Fruit fly (Drosophila melanogaster) whole organism, wandering third instar larva: Measurements from ENCODE around the gene CG15263.

Experiments
- Dfd ChIP-seq: fragments of >200 bp; optimal IDR thresholded peaks from 2 replicates; lab custom pipeline; 2017; ENCODE audit warnings: missing biosample characterization, missing genetic modification characterization
- Hr78 ChIP-seq: fragments of >200 bp; optimal IDR thresholded peaks from 2 replicates; lab custom pipeline; 2017; ENCODE audit warnings: missing biosample characterization, missing genetic modification characterization
- Hr83 ChIP-seq: fragments of 200-300 bp; sonication (Bioruptor generic); optimal IDR thresholded peaks from 2 replicates; lab custom pipeline; 2016; ENCODE audit warnings: missing biosample characterization, mild to moderate bottlenecking, missing genetic modification characterization, moderate library complexity; ENCODE audit not compliant: poor library complexity, severe bottlenecking
- N ChIP-seq: fragments of >200 bp; optimal IDR thresholded peaks from 2 replicates; lab custom pipeline; 2018; ENCODE audit warnings: missing biosample characterization, missing external identifiers, missing genetic modification characterization
- OdsH ChIP-seq: fragments of 200-800 bp; sonication (Bioruptor generic); optimal IDR thresholded peaks from 2 replicates; lab custom pipeline; 2016; ENCODE audit warnings: missing biosample characterization, mild to moderate bottlenecking, missing genetic modification characterization
- dl ChIP-seq, 2 experiments: fragments of 175-275, 200-275 bp in 1 of 2; fragments of 200-275 bp in 1 of 2; sonication (Bioruptor generic); optimal IDR thresholded peaks; lab custom pipeline; 2018; ENCODE audit warnings: mild to moderate bottlenecking in 2 of 2, missing biosample characterization in 2 of 2, missing genetic modification characterization in 2 of 2, moderate library complexity in 2 of 2; ENCODE audit not compliant: partially characterized antibody in 2 of 2, insufficient read depth in 1 of 2
- dsf ChIP-seq: sonication (Bioruptor generic); optimal IDR thresholded peaks from 2 replicates; lab custom pipeline; 2016; ENCODE audit warnings: missing biosample characterization, missing genetic modification characterization, borderline replicate concordance
- foxo ChIP-seq, 2 experiments: fragments of 200-800 bp; sonication (Bioruptor generic); optimal IDR thresholded peaks; 2 replicates in 1 of 2; 3 replicates in 1 of 2; lab custom pipeline; 2016 to 2017; ENCODE audit warnings: missing biosample characterization in 2 of 2, missing genetic modification characterization in 2 of 2
- fru ChIP-seq: fragments of 200-800 bp; sonication (Bioruptor generic); optimal IDR thresholded peaks from 3 replicates; lab custom pipeline; 2016; ENCODE audit warnings: missing biosample characterization, mild to moderate bottlenecking, missing genetic modification characterization
- h ChIP-seq: fragments of 200-800 bp; sonication (Bioruptor generic); optimal IDR thresholded peaks from 3 replicates; lab custom pipeline; 2016; ENCODE audit warnings: missing biosample characterization, mild to moderate bottlenecking, missing genetic modification characterization
- lola ChIP-seq: fragments of >200 bp; optimal IDR thresholded peaks from 2 replicates; lab custom pipeline; 2017; ENCODE audit warnings: missing biosample characterization, missing genetic modification characterization
- usp ChIP-seq: fragments of >200 bp; optimal IDR thresholded peaks from 2 replicates; lab custom pipeline; 2017; ENCODE audit warnings: missing biosample characterization, missing genetic modification characterization
- woc ChIP-seq: sonication (Bioruptor generic); optimal IDR thresholded peaks from 2 replicates; lab custom pipeline; 2016; ENCODE audit warnings: missing biosample characterization, mild to moderate bottlenecking, missing genetic modification characterization

DNA sequence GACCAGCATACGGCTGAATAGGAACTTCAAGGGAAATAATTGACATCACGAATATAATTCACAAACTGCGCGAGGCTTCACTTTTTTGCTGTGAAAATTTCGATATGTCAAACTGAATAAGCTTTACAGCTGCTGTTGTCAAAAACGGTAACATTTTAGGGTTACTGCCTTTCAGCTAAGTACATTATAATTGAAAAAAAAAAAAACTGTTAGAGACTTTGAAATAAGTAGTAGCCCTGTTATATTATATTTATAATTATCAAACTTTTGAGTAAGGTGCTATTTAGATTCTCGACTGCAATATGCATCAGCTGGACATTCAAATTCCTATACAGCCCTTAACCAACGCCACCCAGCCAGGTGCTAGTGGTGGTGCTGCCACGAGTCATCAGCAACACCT, 34.0 kb downstream of the CG15263 start, which contains the start of gene nht:
- TF ChIP-seq N (GFP tag; lab: Kevin White, UChicago) (no peak), Dfd (GFP tag; lab: Kevin White, UChicago) (no peak), h (GFP tag; lab: Kevin White, UChicago) (no peak), Hr83 (no peak), usp (GFP tag; lab: Kevin White, UChicago) (no peak), fru (GFP tag; lab: Kevin White, UChicago) (no peak), Hr78 (no peak), dl (GFP tag; optimal IDR thresholded peaks at IDR 0.05; lab: Kevin White, UChicago; ENCODE audit: insufficient read depth in 1 of 2, partially characterized antibody in 2 of 2) (no peak), foxo (GFP tag; optimal IDR thresholded peaks at IDR 0.05; lab: Kevin White, UChicago) (no peak), lola (GFP tag; lab: Kevin White, UChicago) (no peak), dsf (GFP tag; lab: Kevin White, UChicago) (no peak), woc (GFP tag; lab: Kevin White, UChicago) (no peak), OdsH (GFP tag; lab: Kevin White, UChicago) (no peak)
